Fruit fly (Drosophila melanogaster) whole organism, embryonic: ENCODE data around the gene CG17549.

ENCODE experiments used
- ATbp ChIP-seq: fragments of 200-800 bp; sonication (Bioruptor generic); optimal IDR thresholded peaks from 2 replicates; lab custom pipeline; 2017; ENCODE audit warnings: missing biosample characterization, mild to moderate bottlenecking, missing genetic modification characterization, missing genetic modification reagents
- Bdp1 ChIP-seq: fragments of 200-800 bp; sonication (Bioruptor generic); optimal IDR thresholded peaks from 3 replicates; lab custom pipeline; 2016; ENCODE audit warnings: missing biosample characterization, missing genetic modification characterization
- CG10274 ChIP-seq: fragments of 200-800 bp; sonication (Bioruptor generic); optimal IDR thresholded peaks from 3 replicates; lab custom pipeline; 2017; ENCODE audit warnings: missing biosample characterization, mild to moderate bottlenecking, missing genetic modification characterization
- CG10979 ChIP-seq: fragments of 200-800 bp; sonication (Bioruptor generic); optimal IDR thresholded peaks from 2 replicates; lab custom pipeline; 2018; ENCODE audit warnings: missing biosample characterization, mild to moderate bottlenecking, missing genetic modification characterization, moderate library complexity
- CG11093 ChIP-seq: fragments of 200-800 bp; sonication (Bioruptor generic); IDR thresholded peaks from 3 replicates; pipeline ENCODE4 v1.3.6; 2022; ENCODE audit warnings: missing biosample characterization, missing genetic modification characterization
- CG11504 ChIP-seq: fragments of 200-800 bp; sonication (Bioruptor generic); optimal IDR thresholded peaks from 3 replicates; lab custom pipeline; 2019; ENCODE audit warnings: missing biosample characterization, mild to moderate bottlenecking, missing genetic modification characterization, moderate library complexity
- CG12071 ChIP-seq: fragments of 200-800 bp; sonication (Bioruptor generic); optimal IDR thresholded peaks from 3 replicates; lab custom pipeline; 2018; ENCODE audit warnings: missing biosample characterization, mild to moderate bottlenecking, missing genetic modification characterization
- CG12391 ChIP-seq: fragments of 200-800 bp; sonication (Bioruptor generic); optimal IDR thresholded peaks from 3 replicates; lab custom pipeline; 2018; ENCODE audit warnings: missing biosample characterization, mild to moderate bottlenecking, missing genetic modification characterization, moderate library complexity
- CG17568 ChIP-seq: fragments of 200-800 bp; sonication (Bioruptor generic); optimal IDR thresholded peaks from 2 replicates; lab custom pipeline; 2018; ENCODE audit warnings: missing biosample characterization, mild to moderate bottlenecking, missing genetic modification characterization, moderate library complexity
- CG2120 ChIP-seq: fragments of 200-800 bp; sonication (Bioruptor generic); optimal IDR thresholded peaks from 3 replicates; lab custom pipeline; 2016; ENCODE audit warnings: missing biosample characterization, missing genetic modification characterization
- CG2712 ChIP-seq: fragments of 200-800 bp; optimal IDR thresholded peaks from 3 replicates; lab custom pipeline; 2019; ENCODE audit warnings: missing biosample characterization, mild to moderate bottlenecking, missing genetic modification characterization, moderate library complexity
- CG30403 ChIP-seq: fragments of 200-800 bp; sonication (Bioruptor generic); optimal IDR thresholded peaks from 3 replicates; lab custom pipeline; 2016; ENCODE audit warnings: missing biosample characterization, missing genetic modification characterization
- CG4424 ChIP-seq: fragments of 200-800 bp; sonication (Bioruptor generic); optimal IDR thresholded peaks from 3 replicates; lab custom pipeline; 2016; ENCODE audit warnings: missing biosample characterization, missing genetic modification characterization
- CG7271 ChIP-seq: fragments of 200-800 bp; sonication (Bioruptor generic); optimal IDR thresholded peaks from 2 replicates; lab custom pipeline; 2018; ENCODE audit warnings: missing biosample characterization, mild to moderate bottlenecking, missing genetic modification characterization, moderate library complexity
- CG8924 ChIP-seq: fragments of 200-800 bp; optimal IDR thresholded peaks from 3 replicates; lab custom pipeline; 2019; ENCODE audit warnings: missing biosample characterization, mild to moderate bottlenecking, missing genetic modification characterization, moderate library complexity
- Ets65A ChIP-seq: fragments of 200-800 bp; sonication (Bioruptor generic); peaks from one replicate; lab custom pipeline; 2016; ENCODE audit warnings: missing biosample characterization, missing genetic modification characterization
- H2.0 ChIP-seq: fragments of 200-800 bp; sonication (Bioruptor generic); IDR thresholded peaks from 2 replicates; pipeline ENCODE4 v1.3.6; 2022; ENCODE audit warnings: missing biosample characterization, missing genetic modification characterization
- Hmr ChIP-seq: fragments of 200-800 bp; sonication (Bioruptor generic); optimal IDR thresholded peaks from 3 replicates; lab custom pipeline; 2017; ENCODE audit warnings: mild to moderate bottlenecking, missing biosample characterization, missing genetic modification reagents, missing genetic modification characterization
- Hr39 ChIP-seq: fragments of >200 bp; optimal IDR thresholded peaks from 2 replicates; lab custom pipeline; 2017
- MESR4 ChIP-seq: fragments of 200-800 bp; sonication (Bioruptor generic); optimal IDR thresholded peaks from 2 replicates; lab custom pipeline; 2018; ENCODE audit warnings: missing biosample characterization, mild to moderate bottlenecking, missing genetic modification characterization, moderate library complexity
- Med ChIP-seq: fragments of 200-800 bp; sonication (Bioruptor generic); peaks from one replicate; lab custom pipeline; 2016; ENCODE audit warnings: missing biosample characterization, missing genetic modification characterization, mild to moderate bottlenecking, inconsistent platforms, moderate library complexity
- NK7.1 ChIP-seq: fragments of 200-800 bp; sonication (Bioruptor generic); optimal IDR thresholded peaks from 3 replicates; lab custom pipeline; 2016; ENCODE audit warnings: missing biosample characterization, missing genetic modification characterization
- Pdp1 ChIP-seq, 2 experiments: fragments of 200-800 bp; sonication (Bioruptor generic); optimal IDR thresholded peaks; 3 replicates each; lab custom pipeline; 2016; ENCODE audit warnings: missing biosample characterization in 2 of 2, missing genetic modification characterization in 2 of 2, mild to moderate bottlenecking in 1 of 2, moderate library complexity in 1 of 2
- Side ChIP-seq: fragments of 200-800 bp; sonication (Bioruptor generic); optimal IDR thresholded peaks from 2 replicates; lab custom pipeline; 2016; ENCODE audit warnings: missing biosample characterization, missing genetic modification characterization
- Sin3A ChIP-seq: fragments of >200 bp; optimal IDR thresholded peaks from 2 replicates; lab custom pipeline; 2018
- Tbp ChIP-seq: fragments of >200 bp; optimal IDR thresholded peaks from 2 replicates; lab custom pipeline; 2018; ENCODE audit warnings: missing biosample characterization, missing genetic modification characterization
- Xrp1 ChIP-seq: fragments of 200-800 bp; sonication (Bioruptor generic); IDR thresholded peaks from 2 replicates; pipeline ENCODE4 v1.3.6; 2022; ENCODE audit warnings: missing biosample characterization, missing genetic modification characterization
- bsh ChIP-seq, 2 experiments: fragments of 200-800 bp; sonication (Bioruptor generic); optimal IDR thresholded peaks; 2 replicates each; lab custom pipeline; 2017 to 2018; ENCODE audit warnings: mild to moderate bottlenecking in 2 of 2, missing biosample characterization in 2 of 2, missing genetic modification characterization in 2 of 2, moderate library complexity in 1 of 2
- gem ChIP-seq: fragments of 200-800 bp; sonication (Bioruptor generic); optimal IDR thresholded peaks from 2 replicates; lab custom pipeline; 2019; ENCODE audit warnings: missing biosample characterization, mild to moderate bottlenecking, missing genetic modification characterization, moderate library complexity
- grau ChIP-seq: fragments of 200-800 bp; optimal IDR thresholded peaks from 3 replicates; lab custom pipeline; 2019; ENCODE audit warnings: missing biosample characterization, mild to moderate bottlenecking, missing genetic modification characterization, moderate library complexity
- grn ChIP-seq: fragments of 200-800 bp; sonication (Bioruptor generic); optimal IDR thresholded peaks from 3 replicates; lab custom pipeline; 2017; ENCODE audit warnings: missing biosample characterization, missing genetic modification characterization
- gsb-n ChIP-seq: fragments of 200-800 bp; sonication (Bioruptor generic); optimal IDR thresholded peaks from 3 replicates; lab custom pipeline; 2018; ENCODE audit warnings: missing biosample characterization, mild to moderate bottlenecking, missing genetic modification characterization
- ken ChIP-seq: fragments of 200-800 bp; sonication (Bioruptor generic); IDR thresholded peaks from 3 replicates; pipeline ENCODE4 v1.3.6; 2022; ENCODE audit warnings: missing biosample characterization, missing genetic modification characterization
- lab ChIP-seq: fragments of 200-800 bp; sonication (Bioruptor generic); optimal IDR thresholded peaks from 3 replicates; lab custom pipeline; 2017; ENCODE audit warnings: missing biosample characterization, missing genetic modification characterization, mild to moderate bottlenecking, moderate library complexity, missing genetic modification reagents
- lbe ChIP-seq: fragments of 200-800 bp; sonication (Bioruptor generic); optimal IDR thresholded peaks from 2 replicates; lab custom pipeline; 2016; ENCODE audit warnings: missing biosample characterization, mild to moderate bottlenecking, missing genetic modification characterization
- lilli ChIP-seq: fragments of 200-800 bp; sonication (Bioruptor generic); optimal IDR thresholded peaks from 3 replicates; lab custom pipeline; 2016; ENCODE audit warnings: missing biosample characterization, missing genetic modification characterization
- lola ChIP-seq, 3 experiments: fragments of >200 bp in 2 of 3; fragments of 200-800 bp in 1 of 3; sonication (Bioruptor generic) in 1 of 3; optimal IDR thresholded peaks; 2 replicates each; lab custom pipeline; 2017 to 2019; ENCODE audit warnings: missing biosample characterization in 3 of 3, missing genetic modification characterization in 3 of 3, mild to moderate bottlenecking in 1 of 3, moderate library complexity in 1 of 3
- odd ChIP-seq: fragments of 200-800 bp; sonication (Bioruptor generic); optimal IDR thresholded peaks from 2 replicates; lab custom pipeline; 2017; ENCODE audit warnings: missing biosample characterization, mild to moderate bottlenecking, missing genetic modification characterization
- org-1 ChIP-seq: fragments of 200-800 bp; sonication (Bioruptor generic); optimal IDR thresholded peaks from 2 replicates; lab custom pipeline; 2017; ENCODE audit warnings: missing biosample characterization, missing genetic modification characterization
- pho ChIP-seq: fragments of 200-800 bp; sonication (Bioruptor generic); optimal IDR thresholded peaks from 2 replicates; lab custom pipeline; 2016; ENCODE audit warnings: missing biosample characterization, missing genetic modification characterization
- psq ChIP-seq: fragments of 200-800 bp; sonication (Bioruptor generic); optimal IDR thresholded peaks from 2 replicates; lab custom pipeline; 2017; ENCODE audit warnings: missing biosample characterization, missing genetic modification characterization
- row ChIP-seq: fragments of 200-800 bp; sonication (Bioruptor generic); IDR thresholded peaks from 3 replicates; pipeline ENCODE4 v1.3.6; 2022; ENCODE audit warnings: missing biosample characterization, missing genetic modification characterization
- seq ChIP-seq: fragments of 200-800 bp; sonication (Bioruptor generic); IDR thresholded peaks from 2 replicates; pipeline ENCODE4 v1.3.6; 2022; ENCODE audit warnings: missing biosample characterization, missing genetic modification characterization
- unc-4 ChIP-seq: fragments of 200-800 bp; sonication (Bioruptor generic); IDR thresholded peaks from 2 replicates; pipeline ENCODE4 v1.3.6; 2022; ENCODE audit warnings: missing biosample characterization, missing genetic modification characterization; ENCODE audit not compliant: partially characterized antibody
- unpg ChIP-seq: fragments of 200-800 bp; sonication (Bioruptor generic); optimal IDR thresholded peaks from 3 replicates; lab custom pipeline; 2018; ENCODE audit warnings: missing biosample characterization, mild to moderate bottlenecking, missing genetic modification characterization, moderate library complexity
- usp ChIP-seq: fragments of >200 bp; optimal IDR thresholded peaks from 2 replicates; lab custom pipeline; 2017; ENCODE audit warnings: missing biosample characterization, missing genetic modification characterization
- zf30C ChIP-seq: fragments of 200-800 bp; sonication (Bioruptor generic); optimal IDR thresholded peaks from 3 replicates; lab custom pipeline; 2018; ENCODE audit warnings: missing biosample characterization, mild to moderate bottlenecking, missing genetic modification characterization

Gene CG17549

DNA sequence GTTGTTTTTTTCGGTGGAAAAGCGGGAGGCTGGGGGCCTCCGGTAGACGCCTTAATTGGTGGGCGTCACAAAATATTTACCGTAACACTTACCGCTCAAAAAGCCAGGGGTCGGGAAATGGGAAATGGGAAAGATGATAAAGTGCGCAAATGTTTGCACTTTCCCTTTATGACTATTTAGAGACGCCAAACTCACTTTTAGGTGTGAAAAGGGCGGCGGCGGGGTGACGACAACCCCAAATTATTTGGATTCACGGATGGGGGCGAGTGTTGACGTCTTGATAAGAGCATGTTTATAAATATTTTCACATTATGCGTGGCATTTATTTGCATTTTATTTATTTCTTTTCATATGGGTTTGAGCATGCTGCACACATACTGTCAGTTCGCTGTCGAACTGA lies 19.8 kb downstream of the CG17549 start, which contains the start of gene CG17349 (continued):
- TF ChIP-seq ATbp (peak; percentile 66), gsb-n (tag; lab: Kevin White, UChicago) (peak; percentile 51), CG11504 (tag; lab: Kevin White, UChicago) (peak; percentile 14), Sin3A (lab: Kevin White, UChicago) (no peak), org-1 (no peak), grn (GFP tag; lab: Kevin White, UChicago) (no peak), seq (GFP tag; lab: Robert Waterston, UW) (no peak), CG17568 (peak; percentile 3), Xrp1 (GFP tag; lab: Robert Waterston, UW) (peak; percentile 55), lola (GFP tag; optimal IDR thresholded peaks at IDR 0.05; lab: Kevin White, UChicago) (peak in 1 of 3 experiments; percentile 57)

DNA sequence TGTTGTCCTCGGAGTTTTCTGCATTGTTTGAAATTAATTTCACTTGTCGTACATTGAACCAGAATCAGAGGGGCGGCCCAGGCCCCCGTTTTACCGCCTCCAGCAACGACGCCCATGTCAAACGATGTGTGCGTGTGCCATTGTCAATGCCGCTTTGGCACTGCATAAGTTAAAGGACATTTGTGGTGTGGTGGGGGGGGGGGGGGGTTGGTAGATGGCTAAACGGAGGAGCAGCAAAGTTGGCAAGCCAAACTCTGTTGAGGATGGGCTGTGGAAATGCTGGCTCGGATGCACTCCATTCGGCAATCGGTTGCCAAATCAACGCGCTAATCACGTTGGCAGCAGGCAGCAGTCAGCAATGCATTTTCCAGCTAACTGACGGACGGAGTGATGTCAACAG lies 23.1 kb downstream of the CG17549 start:
- no peak for TF ChIP-seq CG12071 (GFP tag; lab: Kevin White, UChicago)
- peak; percentile 73 for TF ChIP-seq Hr39
- TF ChIP-seq psq (GFP tag; lab: Kevin White, UChicago) = no peak

DNA sequence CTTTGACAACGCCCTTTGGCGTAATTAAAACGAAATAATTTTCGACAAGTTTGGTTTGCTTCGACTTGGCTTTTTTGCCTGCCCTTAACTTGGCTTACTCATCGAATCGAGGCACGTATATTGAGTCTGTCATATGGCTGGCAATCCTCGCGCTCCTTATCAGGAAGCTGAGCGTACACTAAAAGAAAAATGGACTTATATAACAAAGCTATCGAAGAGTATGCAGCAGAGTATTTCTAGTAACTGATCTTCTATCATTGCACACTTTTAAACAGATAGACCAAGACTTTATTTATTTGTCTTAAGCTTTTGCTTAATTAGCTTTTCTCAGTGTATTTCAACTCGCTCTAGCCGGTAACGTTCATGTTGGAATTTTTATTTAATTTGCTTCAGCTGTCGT lies 23.6 kb downstream of the CG17549 start:
- TF ChIP-seq zf30C (GFP tag; lab: Kevin White, UChicago) = no peak
- no peak for TF ChIP-seq CG30403 (GFP tag; lab: Kevin White, UChicago)
- TF ChIP-seq row (GFP tag; lab: Robert Waterston, UW) = 0 out of 3 replicates have a peak, but pooled peaks have one; percentile 16
- TF ChIP-seq NK7.1 (GFP tag; lab: Kevin White, UChicago) = no peak
- TF ChIP-seq Pdp1 (GFP tag; optimal IDR thresholded peaks at IDR 0.05; lab: Kevin White, UChicago) = peak in 1 of 2 experiments; percentile 63
- TF ChIP-seq gem = peak; percentile 21
- no peak for TF ChIP-seq MESR4 (GFP tag; lab: Kevin White, UChicago)
- TF ChIP-seq CG17568 = no peak
- peak; percentile 57 for TF ChIP-seq Med (GFP tag; lab: Kevin White, UChicago)
- no peak for TF ChIP-seq CG2712 (tag; lab: Kevin White, UChicago)
- no peak for TF ChIP-seq Sin3A (lab: Kevin White, UChicago)
- peak; percentile 41 for TF ChIP-seq Ets65A (GFP tag; lab: Kevin White, UChicago)
- TF ChIP-seq H2.0 (GFP tag; lab: Robert Waterston, UW) = 0 out of 2 replicates have a peak, but pooled peaks have one; percentile 15
- TF ChIP-seq bsh (GFP tag; optimal IDR thresholded peaks at IDR 0.05; lab: Kevin White, UChicago) = peak in 1 of 2 experiments; percentile 0
- TF ChIP-seq pho (GFP tag; lab: Kevin White, UChicago) = no peak
- no peak for TF ChIP-seq Bdp1 (GFP tag; lab: Kevin White, UChicago)

DNA sequence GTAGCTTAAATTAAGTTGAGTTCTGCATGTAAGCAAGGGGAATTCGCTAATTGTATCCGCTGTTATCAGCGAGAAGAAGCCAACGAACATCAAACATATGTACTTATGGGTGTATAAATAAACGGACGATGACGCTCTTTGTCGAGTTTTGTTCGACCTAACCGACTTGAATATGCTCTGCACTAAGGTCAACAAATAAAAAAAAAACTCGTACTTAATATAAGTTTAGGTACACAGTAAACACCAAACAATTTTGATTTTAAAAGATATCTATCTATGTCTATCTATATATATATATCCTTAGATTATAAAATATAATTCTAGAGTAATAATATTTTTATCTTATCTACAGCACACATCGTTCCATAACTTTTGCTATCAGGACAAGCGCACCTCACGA lies 25.3 kb downstream of the CG17549 start:
- TF ChIP-seq Hmr (GFP tag; lab: Kevin White, UChicago) (peak; percentile 45), CG11093 (GFP tag; lab: Robert Waterston, UW) (no peak), usp (no peak), unpg (peak; percentile 44), grau (tag; lab: Kevin White, UChicago) (peak; percentile 34), CG10274 (GFP tag; lab: Kevin White, UChicago) (peak; percentile 86), CG10979 (peak; percentile 38), CG4424 (GFP tag; lab: Kevin White, UChicago) (peak; percentile 26), Tbp (GFP tag; lab: Kevin White, UChicago) (no peak), odd (GFP tag; lab: Kevin White, UChicago) (peak; percentile 14), gsb-n (tag; lab: Kevin White, UChicago) (peak; percentile 3), ken (no peak), CG8924 (tag; lab: Kevin White, UChicago) (peak; percentile 2), lilli (peak; percentile 3), Side (GFP tag; lab: Kevin White, UChicago) (no peak), CG7271 (tag; lab: Kevin White, UChicago) (no peak), lbe (GFP tag; lab: Kevin White, UChicago) (peak; percentile 31), CG12391 (tag; lab: Kevin White, UChicago) (peak; percentile 44), CG2120 (GFP tag; lab: Kevin White, UChicago) (peak; percentile 38), ATbp (peak; percentile 18), unc-4 (no peak), lab (GFP tag; lab: Kevin White, UChicago) (peak; percentile 39)
